Worm (Caenorhabditis elegans) whole organism, L4 larva: ENCODE measurements around the gene nas-3.

Experiments
- T20F7.1 ChIP-seq: fragments of 200-800 bp; sonication (Bioruptor generic); optimal IDR thresholded peaks from 2 replicates; lab custom pipeline; 2018; ENCODE audit warnings: mild to moderate bottlenecking, missing genetic modification characterization, missing compliant biosample characterization
- Y105C5A.15 ChIP-seq: fragments of 200-800 bp; sonication (Bioruptor generic); IDR thresholded peaks from 2 replicates; pipeline ENCODE4 v1.3.6; 2022; ENCODE audit warnings: missing genetic modification characterization, missing compliant biosample characterization
- Y75B8A.6 ChIP-seq: fragments of 200-800 bp; sonication (Bioruptor generic); IDR thresholded peaks from 2 replicates; pipeline ENCODE4 v1.3.6; 2022; ENCODE audit warnings: missing genetic modification reagents, missing genetic modification characterization, missing compliant biosample characterization
- ZK337.2 ChIP-seq: fragments of 200-800 bp; sonication (Bioruptor generic); IDR thresholded peaks from 2 replicates; pipeline ENCODE4 v1.3.6; 2022; ENCODE audit warnings: missing genetic modification reagents, missing genetic modification characterization, missing compliant biosample characterization
- ZK546.5 ChIP-seq, 2 experiments: sonication (generic microtip); optimal IDR thresholded peaks; 2 replicates each; lab custom pipeline; 2017; ENCODE audit warnings: missing biosample characterization in 2 of 2, missing genetic modification characterization in 2 of 2
- aha-1 ChIP-seq: fragments of 150-350 bp; peaks from one replicate; lab custom pipeline; 2014; ENCODE audit warnings: missing biosample characterization, missing genetic modification characterization
- arid-1 ChIP-seq: fragments of 200-800 bp; sonication (Bioruptor generic); conservative IDR thresholded peaks from 2 replicates; pipeline ENCODE4 v1.3.6; 2022; ENCODE audit warnings: missing genetic modification reagents, missing genetic modification characterization, missing compliant biosample characterization
- ceh-82 ChIP-seq: sonication (generic microtip); optimal IDR thresholded peaks from 2 replicates; lab custom pipeline; 2017; ENCODE audit warnings: missing biosample characterization, missing genetic modification characterization
- daf-16 ChIP-seq, 3 experiments: sonication (generic microtip); optimal IDR thresholded peaks; 2 replicates each; lab custom pipeline; 2016 to 2017; ENCODE audit warnings: missing genetic modification characterization in 3 of 3, missing genetic modification reagents in 3 of 3, mild to moderate bottlenecking in 2 of 3, missing compliant biosample characterization in 2 of 3, missing biosample characterization in 1 of 3, moderate library complexity in 1 of 3
- daf-8 ChIP-seq: fragments of 200-800 bp; sonication (Bioruptor generic); IDR thresholded peaks from 2 replicates; pipeline ENCODE4 v1.3.6; 2022; ENCODE audit warnings: missing genetic modification characterization, missing compliant biosample characterization
- dmd-9 ChIP-seq: fragments of 200-800 bp; sonication (Bioruptor generic); IDR thresholded peaks from 2 replicates; pipeline ENCODE4 v1.3.6; 2022; ENCODE audit warnings: missing genetic modification reagents, missing genetic modification characterization, missing compliant biosample characterization
- dpl-1 ChIP-seq: fragments of 150-350 bp; optimal IDR thresholded peaks from 2 replicates; lab custom pipeline; 2014; ENCODE audit warnings: missing biosample characterization, missing genetic modification reagents, missing genetic modification characterization
- duxl-1 ChIP-seq: sonication (generic microtip); optimal IDR thresholded peaks from 2 replicates; lab custom pipeline; 2016; ENCODE audit warnings: mild to moderate bottlenecking, missing genetic modification characterization, moderate library complexity, missing compliant biosample characterization; ENCODE audit not compliant: poor library complexity
- dve-1 ChIP-seq: sonication (generic microtip); optimal IDR thresholded peaks from 2 replicates; lab custom pipeline; 2017; ENCODE audit warnings: antibody characterized with exemption, mild to moderate bottlenecking, missing genetic modification characterization, missing compliant biosample characterization; ENCODE audit not compliant: insufficient read depth
- egl-27 ChIP-seq: sonication (generic microtip); optimal IDR thresholded peaks from 3 replicates; lab custom pipeline; 2017; ENCODE audit warnings: missing biosample characterization, missing genetic modification reagents, missing genetic modification characterization
- fkh-10 ChIP-seq: fragments of 150-350 bp; optimal IDR thresholded peaks from 2 replicates; lab custom pipeline; 2014; ENCODE audit warnings: missing biosample characterization, missing genetic modification reagents, missing genetic modification characterization
- gei-8 ChIP-seq: fragments of 200-800 bp; sonication (Bioruptor generic); optimal IDR thresholded peaks from 2 replicates; lab custom pipeline; 2018; ENCODE audit warnings: mild to moderate bottlenecking, missing genetic modification characterization, missing compliant biosample characterization
- hlh-11 ChIP-seq: fragments of 200-800 bp; sonication (Bioruptor generic); optimal IDR thresholded peaks from 2 replicates; lab custom pipeline; 2018; ENCODE audit warnings: mild to moderate bottlenecking, missing genetic modification characterization, missing compliant biosample characterization
- lin-1 ChIP-seq: fragments of 200-800 bp; sonication (Bioruptor generic); IDR thresholded peaks from 2 replicates; pipeline ENCODE4 v1.3.6; 2022; ENCODE audit warnings: missing genetic modification reagents, missing genetic modification characterization, missing compliant biosample characterization
- lin-15B ChIP-seq: fragments of 150-350 bp; sonication (generic microtip); optimal IDR thresholded peaks from 3 replicates; lab custom pipeline; 2014; ENCODE audit warnings: missing biosample characterization, missing genetic modification characterization
- mes-2 ChIP-seq: sonication (generic microtip); optimal IDR thresholded peaks from 2 replicates; lab custom pipeline; 2016; ENCODE audit warnings: missing genotype, mild to moderate bottlenecking, missing genetic modification characterization, missing compliant biosample characterization; ENCODE audit not compliant: poor library complexity, severe bottlenecking
- nhr-237 ChIP-seq: sonication (generic microtip); optimal IDR thresholded peaks from 2 replicates; lab custom pipeline; 2017; ENCODE audit warnings: missing biosample characterization, missing genetic modification characterization
- nhr-28 ChIP-seq: fragments of 150-350 bp; optimal IDR thresholded peaks from 2 replicates; lab custom pipeline; 2014; ENCODE audit warnings: missing biosample characterization, missing genetic modification characterization
- nhr-6 ChIP-seq: fragments of 150-350 bp; optimal IDR thresholded peaks from 2 replicates; lab custom pipeline; 2014; ENCODE audit warnings: missing biosample characterization, missing genetic modification characterization
- pha-4 ChIP-seq, 2 experiments: fragments of 150-350 bp in 1 of 2; fragments of 200-800 bp in 1 of 2; sonication (Bioruptor generic) in 1 of 2; IDR thresholded peaks in 1 of 2; optimal IDR thresholded peaks in 1 of 2; 2 replicates each; pipeline versions ENCODE4 v1.3.6 to Lab custom; 2014 to 2022; ENCODE audit warnings: missing genetic modification characterization in 2 of 2, missing genetic modification reagents in 2 of 2, missing biosample characterization in 1 of 2, missing compliant biosample characterization in 1 of 2
- rbr-2 ChIP-seq: sonication (generic microtip); optimal IDR thresholded peaks from 2 replicates; lab custom pipeline; 2016; ENCODE audit warnings: missing genotype, missing genetic modification characterization, missing compliant biosample characterization
- sdz-12 ChIP-seq: fragments of 200-800 bp; sonication (Bioruptor generic); optimal IDR thresholded peaks from 2 replicates; lab custom pipeline; 2018; ENCODE audit warnings: mild to moderate bottlenecking, missing genetic modification characterization, missing compliant biosample characterization
- snpc-4 ChIP-seq: fragments of 150-350 bp; optimal IDR thresholded peaks from 2 replicates; lab custom pipeline; 2014; ENCODE audit warnings: missing biosample characterization, missing genetic modification characterization
- tra-1 ChIP-seq: fragments of 200-800 bp; sonication (Bioruptor generic); IDR thresholded peaks from 2 replicates; pipeline ENCODE4 v1.3.6; 2022; ENCODE audit warnings: missing genetic modification reagents, missing genetic modification characterization, missing compliant biosample characterization
- unc-62 ChIP-seq, 3 experiments: fragments of 150-350 bp in 1 of 3; sonication (generic microtip); optimal IDR thresholded peaks in 2 of 3; peaks in 1 of 3; 1 replicate in 1 of 3; 2 replicates in 2 of 3; lab custom pipeline; 2014 to 2017; ENCODE audit warnings: missing biosample characterization in 3 of 3, missing genetic modification characterization in 3 of 3, missing genetic modification reagents in 3 of 3, missing genotype in 1 of 3
- zag-1 ChIP-seq: fragments of 150-350 bp; optimal IDR thresholded peaks from 2 replicates; lab custom pipeline; 2014; ENCODE audit warnings: missing biosample characterization, missing genetic modification characterization
- zfp-3 ChIP-seq: fragments of 200-800 bp; sonication (Bioruptor generic); conservative IDR thresholded peaks from 2 replicates; pipeline ENCODE4 v1.3.6; 2022; ENCODE audit warnings: missing genetic modification reagents, missing genetic modification characterization, missing compliant biosample characterization
- zip-2 ChIP-seq: fragments of 150-350 bp; optimal IDR thresholded peaks from 2 replicates; lab custom pipeline; 2014; ENCODE audit warnings: missing biosample characterization, missing genetic modification characterization

Gene nas-3

DNA sequence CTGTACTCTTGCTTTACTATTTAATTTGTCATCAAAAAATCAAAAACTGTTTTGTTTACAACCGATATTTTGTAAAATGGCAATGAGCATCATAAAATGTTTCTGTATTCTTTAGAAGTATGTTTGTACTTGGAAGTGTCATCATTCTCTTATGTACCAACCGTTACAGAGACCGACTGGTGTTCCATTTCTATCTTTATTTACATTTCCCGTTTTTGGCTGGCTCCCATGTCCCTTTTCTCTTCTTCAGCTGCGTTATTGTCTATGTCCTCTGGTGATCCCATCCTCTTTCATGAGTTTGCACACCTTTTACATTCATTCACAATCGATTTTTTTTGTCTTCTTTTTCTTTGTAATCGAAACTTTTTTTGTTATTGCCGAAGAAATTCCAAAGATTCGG, 26.5 kb upstream of the nas-3 start:
- no peak for TF ChIP-seq daf-8 (GFP tag; lab: Robert Waterston, UW)
- no peak for TF ChIP-seq pha-4 (GFP tag; IDR thresholded peaks at IDR 0.05; lab: Robert Waterston, UW)
- peak; percentile 94 for TF ChIP-seq pha-4 (tag; optimal IDR thresholded peaks at IDR 0.05; lab: Kevin White, UChicago)
- TF ChIP-seq nhr-6 (tag; lab: Kevin White, UChicago) = peak; percentile 22
- no peak for TF ChIP-seq zfp-3 (GFP tag; lab: Robert Waterston, UW)
- TF ChIP-seq tra-1 = no peak

DNA sequence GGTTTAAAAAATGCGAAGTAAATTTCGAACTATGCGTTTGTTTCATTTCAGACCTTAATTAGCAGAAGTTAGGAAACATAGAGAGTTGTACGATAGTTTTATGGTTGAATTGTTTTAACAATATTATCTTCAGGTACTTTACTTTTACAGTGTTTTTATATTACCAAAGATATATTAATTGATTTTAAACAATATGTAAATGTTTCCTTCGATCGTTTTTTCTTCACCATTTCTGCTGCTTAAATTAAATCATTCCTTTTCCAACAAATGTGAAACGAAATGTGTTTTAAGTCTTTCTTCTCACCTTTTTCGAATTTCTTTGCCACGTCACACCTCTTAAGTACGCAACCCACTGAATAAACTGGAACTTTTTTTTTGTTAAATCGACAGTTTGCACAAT, 24.6 kb upstream of the nas-3 start:
- no peak for TF ChIP-seq zag-1 (tag; lab: Kevin White, UChicago)
- no peak for TF ChIP-seq daf-8 (GFP tag; lab: Robert Waterston, UW)
- TF ChIP-seq rbr-2 (tag; lab: Kevin White, UChicago) = no peak
- TF ChIP-seq ZK546.5 (tag; optimal IDR thresholded peaks at IDR 0.05; lab: Kevin White, UChicago) = no peak
- TF ChIP-seq egl-27 (tag; lab: Kevin White, UChicago) = no peak
- TF ChIP-seq aha-1 (tag; lab: Kevin White, UChicago) = peak; percentile 93
- TF ChIP-seq daf-16 (GFP tag; optimal IDR thresholded peaks at IDR 0.05; lab: Kevin White, UChicago) = no peak
- no peak for TF ChIP-seq daf-16 (tag; optimal IDR thresholded peaks at IDR 0.05; lab: Kevin White, UChicago)
- no peak for TF ChIP-seq nhr-6 (tag; lab: Kevin White, UChicago)

DNA sequence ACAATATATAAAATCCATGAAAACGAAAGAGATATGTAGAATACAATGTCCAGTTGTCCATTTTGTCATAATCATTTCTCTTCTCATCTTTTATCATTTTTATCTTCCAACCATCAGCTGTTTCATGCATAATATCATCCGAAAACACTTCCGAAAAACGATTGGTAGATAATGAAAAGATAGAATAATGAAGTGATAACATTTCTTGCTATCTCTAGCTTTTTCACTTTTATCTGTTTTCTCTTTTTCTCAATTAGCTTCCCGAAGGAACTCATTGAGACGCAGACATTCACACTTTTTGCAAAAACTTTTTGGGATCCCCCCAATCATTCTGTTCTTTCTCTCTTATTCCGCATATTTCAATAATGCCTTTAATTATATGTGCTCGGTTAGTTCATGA, 24.0 kb upstream of the nas-3 start:
- no peak for TF ChIP-seq fkh-10 (GFP tag; lab: Kevin White, UChicago)
- TF ChIP-seq T20F7.1 (GFP tag; lab: Kevin White, UChicago) = no peak
- peak; percentile 42 for TF ChIP-seq nhr-28 (tag; lab: Kevin White, UChicago)
- TF ChIP-seq daf-16 (GFP tag; optimal IDR thresholded peaks at IDR 0.05; lab: Kevin White, UChicago) = no peak
- TF ChIP-seq daf-16 (tag; optimal IDR thresholded peaks at IDR 0.05; lab: Kevin White, UChicago) = peak; percentile 23
- no peak for TF ChIP-seq dmd-9 (GFP tag; lab: Robert Waterston, UW)
- TF ChIP-seq dve-1 (tag; lab: Kevin White, UChicago) = peak; percentile 56
- TF ChIP-seq hlh-11 (tag; lab: Kevin White, UChicago) = peak; percentile 42
- TF ChIP-seq, all 104 proteins: peak for 4

DNA sequence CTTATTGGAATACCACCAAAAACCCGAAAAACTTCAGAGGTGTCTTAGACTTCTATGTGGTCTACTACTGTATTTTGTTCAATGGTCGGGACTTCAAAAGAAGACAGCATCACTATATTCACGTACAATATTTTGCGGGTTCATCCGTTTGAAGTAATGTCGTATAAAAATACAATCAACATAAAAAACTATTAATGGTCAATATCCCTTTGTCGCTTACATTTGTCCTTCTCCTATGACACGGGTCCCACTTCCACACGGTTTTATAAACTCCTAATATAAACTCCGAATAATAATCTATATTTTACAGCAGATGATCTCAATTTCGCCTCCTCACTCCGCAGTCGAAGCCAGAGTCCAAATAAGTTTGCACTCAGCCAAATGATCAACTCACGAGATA, 20.4 kb upstream of the nas-3 start:
- TF ChIP-seq unc-62 (GFP tag; optimal IDR thresholded peaks at IDR 0.05 in 1 of 2; lab: Kevin White, UChicago) (peak in 1 of 2 experiments; percentile 94), unc-62 (tag; optimal IDR thresholded peaks at IDR 0.05; lab: Kevin White, UChicago) (no peak), nhr-237 (no peak), nhr-6 (tag; lab: Kevin White, UChicago) (no peak), Y75B8A.6 (GFP tag; lab: Robert Waterston, UW) (no peak), ZK546.5 (tag; optimal IDR thresholded peaks at IDR 0.05; lab: Kevin White, UChicago) (no peak), zip-2 (tag; lab: Kevin White, UChicago) (no peak), duxl-1 (tag; lab: Kevin White, UChicago) (no peak)

DNA sequence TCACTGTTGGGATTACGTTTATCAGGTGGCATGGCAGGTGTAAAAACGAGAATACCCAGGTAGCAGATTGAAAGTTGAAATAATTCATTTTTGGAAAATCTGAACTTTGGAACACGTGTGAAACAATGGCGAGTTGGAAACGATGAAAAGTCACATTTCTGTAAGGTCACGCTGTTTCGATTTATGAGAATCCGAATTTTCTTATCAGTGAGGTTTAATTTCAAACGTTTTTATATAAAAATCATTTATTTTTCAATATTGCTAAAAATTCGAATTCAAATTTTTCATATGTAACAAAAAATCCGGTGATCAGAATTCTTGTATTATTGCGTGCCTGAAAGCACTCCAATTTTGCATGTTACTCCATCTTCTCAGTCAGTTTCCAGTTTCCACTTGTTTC, 15.4 kb upstream of the nas-3 start, which contains the start of gene F07D3.3:
TSS of gene F07D3.3 (minus strand) at position 101 of the 400 bp plus-strand sequence.
- TF ChIP-seq nhr-6 (tag; lab: Kevin White, UChicago) (no peak), arid-1 (GFP tag; lab: Robert Waterston, UW) (no peak), Y75B8A.6 (GFP tag; lab: Robert Waterston, UW) (no peak), ZK546.5 (tag; optimal IDR thresholded peaks at IDR 0.05; lab: Kevin White, UChicago) (no peak), lin-1 (no peak), mes-2 (tag; lab: Kevin White, UChicago) (no peak), ceh-82 (no peak), Y105C5A.15 (GFP tag; lab: Robert Waterston, UW) (no peak), nhr-237 (no peak), gei-8 (GFP tag; lab: Kevin White, UChicago) (no peak), snpc-4 (tag; lab: Kevin White, UChicago) (no peak), dpl-1 (GFP tag; lab: Kevin White, UChicago) (no peak), nhr-28 (tag; lab: Kevin White, UChicago) (no peak), lin-15B (tag; lab: Kevin White, UChicago) (no peak), ZK337.2 (GFP tag; lab: Robert Waterston, UW) (no peak), sdz-12 (GFP tag; lab: Kevin White, UChicago) (no peak), daf-8 (GFP tag; lab: Robert Waterston, UW) (no peak)
- TF ChIP-seq, all 104 proteins: peak for 0
